Worm (Caenorhabditis elegans): ENCODE results near the gene glb-22.

Gene glb-22

DNA sequence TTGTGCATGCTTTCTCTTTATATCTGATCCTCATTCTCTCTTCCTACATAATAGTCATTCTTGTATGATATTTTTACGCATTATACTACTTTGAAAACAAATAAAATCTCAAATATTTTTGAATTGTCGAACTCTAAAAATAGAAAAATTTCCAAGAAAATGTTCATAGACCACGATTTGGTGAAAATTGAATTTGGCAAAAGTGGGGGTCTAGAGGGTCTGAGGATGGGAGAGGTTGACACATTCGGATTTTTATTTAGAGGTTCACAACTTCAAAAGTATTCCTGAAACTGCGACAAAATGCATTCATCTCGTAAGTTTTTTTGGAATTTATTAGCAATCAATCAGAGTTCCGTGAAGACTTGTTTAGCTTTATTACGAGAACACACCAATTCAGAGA lies at the start of gene glb-22:
Gene glb-22 (plus strand): TSS at position 301 of the 400 bp plus-strand sequence.
- TF ChIP-seq ceh-83 (GFP tag; optimal IDR thresholded peaks at IDR 0.05) (no peak), nhr-12 (tag; optimal IDR thresholded peaks at IDR 0.05) (no peak), ceh-39 (tag; optimal IDR thresholded peaks at IDR 0.05) (no peak), ceh-43 (GFP tag; optimal IDR thresholded peaks at IDR 0.05) (no peak), lin-32 (GFP tag; optimal IDR thresholded peaks at IDR 0.05) (no peak), nhr-76 (tag; optimal IDR thresholded peaks at IDR 0.05) (no peak), pha-4 (tag; optimal IDR thresholded peaks at IDR 0.05) (no peak), ces-1 (GFP tag; optimal IDR thresholded peaks at IDR 0.05) (no peak), elt-3 (tag; optimal IDR thresholded peaks at IDR 0.05) (no peak), snpc-4 (tag; optimal IDR thresholded peaks at IDR 0.05) (no peak), unc-39 (tag; optimal IDR thresholded peaks at IDR 0.05) (no peak), elt-1 (tag; optimal IDR thresholded peaks at IDR 0.05; ENCODE audit: borderline replicate concordance, insufficient read depth) (no peak)

DNA sequence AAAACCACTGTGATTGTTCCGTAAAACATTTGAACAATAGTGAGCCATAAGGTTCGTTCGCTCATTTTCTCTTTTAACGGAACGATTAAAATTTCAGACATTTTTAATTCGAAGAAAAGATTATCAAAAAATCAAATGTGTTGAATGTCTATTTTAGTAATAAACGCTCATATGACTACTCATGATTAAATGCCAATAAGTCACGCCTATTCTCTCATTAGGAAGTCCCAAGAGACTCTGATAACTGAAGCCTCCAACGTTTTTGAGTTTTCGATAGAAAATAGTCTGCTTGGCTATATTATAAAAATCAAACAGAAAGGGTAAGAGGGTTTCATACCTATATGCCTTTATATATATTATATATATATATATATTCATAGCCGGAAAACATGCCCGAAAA lies 43.9 kb upstream of the glb-22 start, which contains the start of gene srg-47:
Gene srg-47 (minus strand): TSS at position 101 of the 400 bp plus-strand sequence.
- TF ChIP-seq ceh-39 (tag; optimal IDR thresholded peaks at IDR 0.05), result no peak
- TF ChIP-seq ceh-83 (GFP tag; optimal IDR thresholded peaks at IDR 0.05), result no peak
- no peak for TF ChIP-seq ztf-11 (tag; optimal IDR thresholded peaks at IDR 0.05)
- no peak for TF ChIP-seq nhr-12 (tag; optimal IDR thresholded peaks at IDR 0.05)
- no peak for TF ChIP-seq flh-1 (GFP tag; optimal IDR thresholded peaks at IDR 0.05)
- TF ChIP-seq blmp-1 (tag; optimal IDR thresholded peaks at IDR 0.05), result no peak
- TF ChIP-seq lin-32 (GFP tag; optimal IDR thresholded peaks at IDR 0.05), result no peak
- TF ChIP-seq zip-8 (tag; optimal IDR thresholded peaks at IDR 0.05), result no peak
- TF ChIP-seq elt-1 (tag; optimal IDR thresholded peaks at IDR 0.05; ENCODE audit: borderline replicate concordance, insufficient read depth), result no peak
- no peak for TF ChIP-seq tbx-8 (GFP tag; optimal IDR thresholded peaks at IDR 0.05)
- no peak for TF ChIP-seq mab-5 (tag; optimal IDR thresholded peaks at IDR 0.05)
- no peak for TF ChIP-seq drap-1 (GFP tag; optimal IDR thresholded peaks at IDR 0.05)
- TF ChIP-seq unc-120 (tag; optimal IDR thresholded peaks at IDR 0.05; ENCODE audit: poor library complexity, severe bottlenecking), result no peak
- no peak for TF ChIP-seq lsy-2 (tag; optimal IDR thresholded peaks at IDR 0.05)

DNA sequence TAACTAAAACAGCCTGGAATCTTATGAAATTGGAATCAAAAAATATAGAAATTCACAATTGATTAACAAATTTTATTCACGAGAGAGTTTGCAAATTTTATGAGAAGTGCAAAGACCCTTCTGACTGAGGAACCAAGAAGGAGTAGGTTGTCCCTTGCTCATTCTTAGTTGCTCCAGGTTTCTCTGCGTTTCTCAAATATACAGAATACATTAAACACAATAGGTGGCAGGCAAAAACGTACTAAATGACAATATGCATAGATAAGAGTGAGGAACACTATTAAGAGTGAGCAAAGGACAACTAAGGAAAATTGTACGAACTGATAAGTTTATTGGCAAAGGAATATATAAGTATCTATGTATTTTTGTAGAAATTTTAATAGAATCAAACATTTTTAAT lies 41.3 kb upstream of the glb-22 start, which contains the start of gene C53A5.9:
Gene C53A5.9 (minus strand): TSS at position 101 of the 400 bp plus-strand sequence.
- TF ChIP-seq nhr-12 (tag; optimal IDR thresholded peaks at IDR 0.05), result no peak
- no peak for TF ChIP-seq elt-3 (tag; optimal IDR thresholded peaks at IDR 0.05)
- no peak for TF ChIP-seq nhr-76 (tag; optimal IDR thresholded peaks at IDR 0.05)
- TF ChIP-seq ceh-43 (GFP tag; optimal IDR thresholded peaks at IDR 0.05), result no peak
- TF ChIP-seq lin-13 (tag; optimal IDR thresholded peaks at IDR 0.05), result no peak
- TF ChIP-seq cnd-1 (tag; optimal IDR thresholded peaks at IDR 0.05), result no peak
- no peak for TF ChIP-seq ham-2 (GFP tag; optimal IDR thresholded peaks at IDR 0.05)
- no peak for TF ChIP-seq sem-2 (GFP tag; optimal IDR thresholded peaks at IDR 0.05)
- no peak for TF ChIP-seq M03D4.4 (tag; optimal IDR thresholded peaks at IDR 0.05)
- TF ChIP-seq tbx-8 (GFP tag; optimal IDR thresholded peaks at IDR 0.05), result no peak

DNA sequence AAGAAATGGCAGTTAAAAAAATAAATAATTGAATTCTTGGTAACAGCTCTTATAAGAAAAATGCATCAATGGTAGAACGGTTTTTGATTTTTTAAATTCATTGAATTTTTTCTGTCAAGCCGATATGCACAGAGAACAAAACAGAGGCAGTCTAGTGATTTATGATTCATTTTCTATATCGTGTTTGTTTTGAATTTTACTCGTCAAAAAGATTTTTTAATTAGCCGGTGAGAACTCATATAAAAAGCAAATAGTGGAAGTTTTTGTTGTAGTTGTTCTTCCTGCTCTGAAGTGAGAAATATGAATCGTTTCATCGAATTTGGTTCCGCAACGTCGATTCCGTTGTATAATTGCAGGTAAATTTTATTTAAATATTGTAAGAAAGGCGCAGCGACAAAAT lies 40.8 kb upstream of the glb-22 start, which contains the start of gene srt-32:
Gene srt-32 (plus strand): TSS at position 301 of the 400 bp plus-strand sequence.
- TF ChIP-seq lsy-2 (tag; optimal IDR thresholded peaks at IDR 0.05) (no peak), sem-2 (GFP tag; optimal IDR thresholded peaks at IDR 0.05) (no peak), elt-1 (tag; optimal IDR thresholded peaks at IDR 0.05; ENCODE audit: borderline replicate concordance, insufficient read depth) (no peak), blmp-1 (tag; optimal IDR thresholded peaks at IDR 0.05) (no peak), cnd-1 (tag; optimal IDR thresholded peaks at IDR 0.05) (no peak), unc-120 (tag; optimal IDR thresholded peaks at IDR 0.05; ENCODE audit: poor library complexity, severe bottlenecking) (no peak), drap-1 (GFP tag; optimal IDR thresholded peaks at IDR 0.05) (no peak), flh-1 (GFP tag; optimal IDR thresholded peaks at IDR 0.05) (no peak), lin-13 (tag; optimal IDR thresholded peaks at IDR 0.05) (no peak), snpc-4 (tag; optimal IDR thresholded peaks at IDR 0.05) (no peak), tbx-8 (GFP tag; optimal IDR thresholded peaks at IDR 0.05) (no peak), elt-3 (tag; optimal IDR thresholded peaks at IDR 0.05) (no peak), M03D4.4 (tag; optimal IDR thresholded peaks at IDR 0.05) (no peak), ztf-11 (tag; optimal IDR thresholded peaks at IDR 0.05) (no peak)

DNA sequence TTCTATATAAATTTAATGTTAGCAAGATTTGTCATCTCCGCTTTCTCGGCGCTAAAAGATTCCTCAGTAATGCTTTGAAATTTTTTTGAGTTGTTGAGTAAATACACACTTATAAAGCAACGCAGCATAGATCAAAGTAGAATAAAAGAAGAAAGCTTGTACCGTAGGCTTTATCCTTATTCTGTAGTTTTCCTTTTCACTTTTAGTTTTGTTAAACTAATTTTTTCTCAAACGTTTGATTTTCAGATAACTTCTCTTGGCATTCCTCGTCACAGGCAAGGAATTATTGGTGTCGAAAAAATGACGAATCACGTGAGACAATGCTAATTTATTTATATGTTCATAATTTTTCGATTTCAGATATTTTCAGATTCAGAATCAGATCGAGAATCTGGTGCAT lies 37.5 kb upstream of the glb-22 start, which contains the start of gene C53A5.11:
Gene C53A5.11 (plus strand): TSS at position 301 of the 400 bp plus-strand sequence.
- TF ChIP-seq hlh-1 (tag; optimal IDR thresholded peaks at IDR 0.05) (no peak), unc-62 (GFP tag; optimal IDR thresholded peaks at IDR 0.05) (no peak), ceh-39 (tag; optimal IDR thresholded peaks at IDR 0.05) (no peak), mls-2 (tag; optimal IDR thresholded peaks at IDR 0.05) (no peak), M03D4.4 (tag; optimal IDR thresholded peaks at IDR 0.05) (no peak), nhr-76 (tag; optimal IDR thresholded peaks at IDR 0.05) (no peak), unc-120 (tag; optimal IDR thresholded peaks at IDR 0.05; ENCODE audit: poor library complexity, severe bottlenecking) (no peak), elt-3 (tag; optimal IDR thresholded peaks at IDR 0.05) (no peak), nhr-28 (tag; optimal IDR thresholded peaks at IDR 0.05) (no peak), nhr-237 (tag; optimal IDR thresholded peaks at IDR 0.05) (no peak), nhr-2 (tag; optimal IDR thresholded peaks at IDR 0.05) (no peak), sptf-1 (tag; optimal IDR thresholded peaks at IDR 0.05) (no peak), mep-1 (tag; optimal IDR thresholded peaks at IDR 0.05) (no peak), elt-1 (tag; optimal IDR thresholded peaks at IDR 0.05; ENCODE audit: borderline replicate concordance, insufficient read depth) (no peak), zip-8 (tag; optimal IDR thresholded peaks at IDR 0.05) (no peak), ceh-43 (GFP tag; optimal IDR thresholded peaks at IDR 0.05) (no peak)
